Fruit fly (Drosophila melanogaster) whole organism, embryonic: ENCODE measurements around the gene rdog.

Experiments used
- CG12744 ChIP-seq: fragments of 200-800 bp; sonication (Bioruptor generic); optimal IDR thresholded peaks from 2 replicates; lab custom pipeline; 2016; ENCODE audit warnings: missing biosample characterization, missing genetic modification characterization
- CG14667 ChIP-seq: fragments of 200-800 bp; sonication (Bioruptor generic); IDR thresholded peaks from 2 replicates; pipeline ENCODE4 v1.3.6; 2022; ENCODE audit warnings: missing biosample characterization, missing genetic modification characterization
- CG17912 ChIP-seq: fragments of 200-800 bp; sonication (Bioruptor generic); optimal IDR thresholded peaks from 2 replicates; lab custom pipeline; 2018; ENCODE audit warnings: missing biosample characterization, mild to moderate bottlenecking, missing genetic modification characterization
- CG18764 ChIP-seq: fragments of 200-800 bp; sonication (Bioruptor generic); optimal IDR thresholded peaks from 3 replicates; lab custom pipeline; 2016; ENCODE audit warnings: missing biosample characterization, missing genetic modification characterization
- CG2678 ChIP-seq: fragments of 200-800 bp; sonication (Bioruptor generic); optimal IDR thresholded peaks from 3 replicates; lab custom pipeline; 2019; ENCODE audit warnings: missing biosample characterization, mild to moderate bottlenecking, missing genetic modification characterization, moderate library complexity
- CG3065 ChIP-seq: fragments of 200-800 bp; sonication (Bioruptor generic); optimal IDR thresholded peaks from 2 replicates; lab custom pipeline; 2016; ENCODE audit warnings: missing biosample characterization, missing genetic modification characterization
- CG31365 ChIP-seq: fragments of 200-800 bp; sonication (Bioruptor generic); optimal IDR thresholded peaks from 2 replicates; lab custom pipeline; 2018; ENCODE audit warnings: missing biosample characterization, mild to moderate bottlenecking, missing genetic modification characterization
- CG3726 ChIP-seq: fragments of 200-800 bp; sonication (Bioruptor generic); IDR thresholded peaks from 3 replicates; pipeline ENCODE4, ENCODE4 v1.3.6; 2022; ENCODE audit warnings: missing biosample characterization, missing genetic modification characterization
- CG3847 ChIP-seq: fragments of 200-800 bp; sonication (Bioruptor generic); IDR thresholded peaks from 2 replicates; pipeline ENCODE4 v1.3.6; 2022; ENCODE audit warnings: missing biosample characterization, missing genetic modification characterization
- CG6254 ChIP-seq: fragments of 200-800 bp; sonication (Bioruptor generic); optimal IDR thresholded peaks from 3 replicates; lab custom pipeline; 2017; ENCODE audit warnings: mild to moderate bottlenecking, missing biosample characterization, missing genetic modification reagents, missing genetic modification characterization
- CG6791 ChIP-seq: fragments of 200-800 bp; sonication (Bioruptor generic); IDR thresholded peaks from 3 replicates; pipeline ENCODE4 v1.3.6; 2022; ENCODE audit warnings: missing biosample characterization, missing genetic modification characterization; ENCODE audit not compliant: partially characterized antibody
- CG6854 ChIP-seq: fragments of 200-800 bp; sonication (Bioruptor generic); optimal IDR thresholded peaks from 3 replicates; lab custom pipeline; 2017; ENCODE audit warnings: missing biosample characterization, mild to moderate bottlenecking, missing genetic modification characterization
- CG7745 ChIP-seq: fragments of 200-800 bp; sonication (Bioruptor generic); optimal IDR thresholded peaks from 2 replicates; lab custom pipeline; 2018; ENCODE audit warnings: missing biosample characterization, mild to moderate bottlenecking, missing genetic modification characterization, moderate library complexity
- CG8388 ChIP-seq: fragments of 200-800 bp; sonication (Bioruptor generic); optimal IDR thresholded peaks from 2 replicates; lab custom pipeline; 2019; ENCODE audit warnings: missing biosample characterization, mild to moderate bottlenecking, missing genetic modification characterization, moderate library complexity
- CG9437 ChIP-seq: fragments of 200-800 bp; sonication (Bioruptor generic); optimal IDR thresholded peaks from 2 replicates; lab custom pipeline; 2018; ENCODE audit warnings: missing biosample characterization, mild to moderate bottlenecking, missing genetic modification characterization
- CoRest ChIP-seq: fragments of 200-800 bp; sonication (Bioruptor generic); optimal IDR thresholded peaks from 3 replicates; lab custom pipeline; 2018; ENCODE audit warnings: missing biosample characterization, mild to moderate bottlenecking, missing genetic modification characterization, moderate library complexity
- D19A ChIP-seq: fragments of 200-800 bp; optimal IDR thresholded peaks from 3 replicates; lab custom pipeline; 2019; ENCODE audit warnings: missing biosample characterization, mild to moderate bottlenecking, missing genetic modification characterization, moderate library complexity
- Dp ChIP-seq: fragments of 200-800 bp; sonication (Bioruptor generic); optimal IDR thresholded peaks from 2 replicates; lab custom pipeline; 2018; ENCODE audit warnings: missing biosample characterization, mild to moderate bottlenecking, missing genetic modification characterization, moderate library complexity
- Eip74EF ChIP-seq, 2 experiments: fragments of 200-800 bp in 1 of 2; fragments of >200 bp in 1 of 2; sonication (Bioruptor generic) in 1 of 2; optimal IDR thresholded peaks; 2 replicates each; lab custom pipeline; 2017 to 2019; ENCODE audit warnings: missing biosample characterization in 2 of 2, missing genetic modification characterization in 2 of 2, mild to moderate bottlenecking in 1 of 2, moderate library complexity in 1 of 2
- Elba2 ChIP-seq: fragments of 200-800 bp; sonication (Bioruptor generic); optimal IDR thresholded peaks from 3 replicates; lab custom pipeline; 2016; ENCODE audit warnings: missing biosample characterization, missing genetic modification characterization
- HLH3B ChIP-seq: fragments of 200-800 bp; sonication (Bioruptor generic); IDR thresholded peaks from 2 replicates; pipeline ENCODE4 v1.3.6; 2022; ENCODE audit warnings: missing biosample characterization, missing genetic modification characterization
- HmgZ ChIP-seq: fragments of 200-800 bp; sonication (Bioruptor generic); optimal IDR thresholded peaks from 2 replicates; lab custom pipeline; 2018; ENCODE audit warnings: missing biosample characterization, mild to moderate bottlenecking, missing genetic modification characterization
- Kr ChIP-seq: fragments of 200-800 bp; sonication (Bioruptor generic); optimal IDR thresholded peaks from 2 replicates; lab custom pipeline; 2017; ENCODE audit warnings: missing biosample characterization, mild to moderate bottlenecking, missing genetic modification characterization
- Lim3 ChIP-seq: fragments of 200-800 bp; sonication (Bioruptor generic); IDR thresholded peaks from 2 replicates; pipeline ENCODE4 v1.3.6; 2022; ENCODE audit warnings: missing biosample characterization, missing genetic modification characterization
- Mrtf ChIP-seq: fragments of 200-800 bp; sonication (Bioruptor generic); IDR thresholded peaks from 3 replicates; pipeline ENCODE4 v1.3.6; 2022; ENCODE audit warnings: missing biosample characterization, missing genetic modification characterization
- Taf1 ChIP-seq: fragments of 200-800 bp; sonication (Bioruptor generic); IDR thresholded peaks from 2 replicates; pipeline ENCODE4 v1.3.6; 2022; ENCODE audit warnings: missing biosample characterization, missing genetic modification characterization
- Tbp ChIP-seq: fragments of >200 bp; optimal IDR thresholded peaks from 2 replicates; lab custom pipeline; 2018; ENCODE audit warnings: missing biosample characterization, missing genetic modification characterization
- abd-A ChIP-seq: fragments of 200-800 bp; sonication (Bioruptor generic); optimal IDR thresholded peaks from 3 replicates; lab custom pipeline; 2019; ENCODE audit warnings: missing biosample characterization, mild to moderate bottlenecking, missing genetic modification characterization, moderate library complexity
- bab2 ChIP-seq: fragments of 200-800 bp; sonication (Bioruptor generic); optimal IDR thresholded peaks from 2 replicates; lab custom pipeline; 2016; ENCODE audit warnings: missing biosample characterization, missing genetic modification characterization
- bcd ChIP-seq: fragments of 200-800 bp; sonication (Bioruptor generic); optimal IDR thresholded peaks from 2 replicates; lab custom pipeline; 2017; ENCODE audit warnings: missing biosample characterization, mild to moderate bottlenecking, missing genetic modification characterization
- cas ChIP-seq: fragments of 200-800 bp; sonication (Bioruptor generic); IDR thresholded peaks from 2 replicates; pipeline ENCODE4 v1.3.6; 2022; ENCODE audit warnings: missing biosample characterization, missing genetic modification characterization
- cg ChIP-seq: fragments of 200-800 bp; sonication (Bioruptor generic); optimal IDR thresholded peaks from 3 replicates; lab custom pipeline; 2019; ENCODE audit warnings: missing biosample characterization, mild to moderate bottlenecking, missing genetic modification characterization, moderate library complexity
- ci ChIP-seq: fragments of 200-800 bp; sonication (Bioruptor generic); IDR thresholded peaks from 3 replicates; pipeline ENCODE4 v1.3.6; 2022; ENCODE audit warnings: missing biosample characterization, missing genetic modification characterization
- disco-r ChIP-seq: fragments of 200-800 bp; sonication (Bioruptor generic); optimal IDR thresholded peaks from 2 replicates; lab custom pipeline; 2016; ENCODE audit warnings: missing biosample characterization, missing genetic modification characterization
- dmrt11E ChIP-seq: fragments of 200-800 bp; sonication (Bioruptor generic); optimal IDR thresholded peaks from 3 replicates; lab custom pipeline; 2018; ENCODE audit warnings: missing biosample characterization, mild to moderate bottlenecking, missing genetic modification characterization, moderate library complexity
- dpn ChIP-seq, 2 experiments: fragments of 200-800 bp; sonication (Bioruptor generic); optimal IDR thresholded peaks; 3 replicates each; lab custom pipeline; 2016; ENCODE audit warnings: missing biosample characterization in 2 of 2, missing genetic modification characterization in 2 of 2
- gce ChIP-seq: fragments of 200-800 bp; sonication (Bioruptor generic); IDR thresholded peaks from 3 replicates; pipeline ENCODE4 v1.3.6; 2022; ENCODE audit warnings: missing biosample characterization, missing genetic modification characterization
- gfzf ChIP-seq: fragments of 200-800 bp; sonication (Bioruptor generic); optimal IDR thresholded peaks from 2 replicates; lab custom pipeline; 2016; ENCODE audit warnings: missing biosample characterization, mild to moderate bottlenecking, missing genetic modification characterization, moderate library complexity
- hth ChIP-seq: fragments of >200 bp; optimal IDR thresholded peaks from 2 replicates; lab custom pipeline; 2017; ENCODE audit warnings: inconsistent platforms
- luna ChIP-seq: fragments of 200-800 bp; sonication (Bioruptor generic); optimal IDR thresholded peaks from 2 replicates; lab custom pipeline; 2016; ENCODE audit warnings: missing biosample characterization, missing genetic modification characterization
- maf-S ChIP-seq: fragments of 200-800 bp; sonication (Bioruptor generic); optimal IDR thresholded peaks from 2 replicates; lab custom pipeline; 2016; ENCODE audit warnings: missing biosample characterization, missing genetic modification characterization
- mam ChIP-seq: fragments of 200-800 bp; sonication (Bioruptor generic); optimal IDR thresholded peaks from 3 replicates; lab custom pipeline; 2016; ENCODE audit warnings: missing biosample characterization, missing genetic modification characterization
- nmo ChIP-seq: fragments of 200-800 bp; sonication (Bioruptor generic); optimal IDR thresholded peaks from 2 replicates; lab custom pipeline; 2018; ENCODE audit warnings: missing biosample characterization, mild to moderate bottlenecking, missing genetic modification characterization, moderate library complexity
- shn ChIP-seq: fragments of 200-800 bp; sonication (Bioruptor generic); optimal IDR thresholded peaks from 3 replicates; lab custom pipeline; 2016; ENCODE audit warnings: missing biosample characterization, missing genetic modification characterization
- sima ChIP-seq: fragments of 200-800 bp; sonication (Bioruptor generic); optimal IDR thresholded peaks from 2 replicates; lab custom pipeline; 2016; ENCODE audit warnings: missing biosample characterization, missing genetic modification characterization
- slou ChIP-seq: fragments of 200-800 bp; sonication (Bioruptor generic); optimal IDR thresholded peaks from 3 replicates; lab custom pipeline; 2016; ENCODE audit warnings: missing biosample characterization, missing genetic modification characterization
- stwl ChIP-seq: fragments of 200-800 bp; sonication (Bioruptor generic); optimal IDR thresholded peaks from 3 replicates; lab custom pipeline; 2018; ENCODE audit warnings: missing biosample characterization, mild to moderate bottlenecking, missing genetic modification characterization, moderate library complexity
- tgo ChIP-seq: fragments of 200-800 bp; sonication (Bioruptor generic); IDR thresholded peaks from 3 replicates; pipeline ENCODE4 v1.3.6; 2022; ENCODE audit warnings: missing biosample characterization, missing genetic modification characterization
- toy ChIP-seq: fragments of 200-800 bp; sonication (Bioruptor generic); IDR thresholded peaks from 2 replicates; pipeline ENCODE4 v1.3.6; 2022; ENCODE audit warnings: missing biosample characterization, missing genetic modification characterization
- tx ChIP-seq: fragments of 200-800 bp; sonication (Bioruptor generic); optimal IDR thresholded peaks from 2 replicates; lab custom pipeline; 2016; ENCODE audit warnings: missing biosample characterization, missing genetic modification characterization

rdog gene

DNA sequence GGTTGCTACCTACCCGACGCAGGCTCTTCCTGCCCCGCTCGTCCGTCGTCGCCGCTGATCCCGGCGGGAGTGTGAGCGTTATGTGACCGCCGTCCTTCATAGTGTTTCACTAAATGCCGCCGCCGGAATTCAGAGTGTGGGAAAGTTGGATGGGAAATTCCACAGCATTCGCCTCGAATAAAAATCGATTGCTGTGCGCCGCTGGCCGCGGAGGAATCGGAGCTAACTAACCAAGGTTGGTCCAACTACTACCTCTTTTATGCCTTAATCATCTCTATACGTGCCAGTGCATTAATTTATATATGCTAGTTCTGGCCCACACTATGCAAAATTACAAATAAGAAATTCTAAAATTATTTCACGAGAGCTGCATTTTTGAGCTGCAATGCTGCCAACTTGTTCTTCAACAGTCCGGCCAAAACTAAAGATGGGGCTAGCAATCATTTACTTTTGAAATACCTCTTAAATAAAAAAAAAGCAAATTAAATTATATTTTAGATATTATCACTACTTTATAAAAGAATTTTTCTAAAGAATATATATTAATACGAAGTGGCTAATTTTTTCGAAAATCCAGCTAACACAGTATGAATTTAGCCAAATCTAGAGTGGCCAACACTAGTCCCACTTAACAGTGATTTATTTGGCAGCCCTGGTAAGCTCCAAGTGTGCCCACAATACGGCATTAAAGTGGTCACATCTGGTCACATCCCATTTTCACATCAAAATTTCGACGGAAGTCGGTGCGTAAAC lies 45.3 kb upstream of the rdog start, which contains the start of the genes alpha-Man-Ib and Pdhb (continued):
- TF ChIP-seq nmo (GFP tag; lab: Kevin White, UChicago), result peak; percentile 92
- TF ChIP-seq hth (lab: Kevin White, UChicago), result no peak
- no peak for TF ChIP-seq tx (GFP tag; lab: Kevin White, UChicago)
- peak; percentile 56 for TF ChIP-seq CG3065
- TF ChIP-seq CG2678, result peak; percentile 84
- peak; percentile 74 for TF ChIP-seq mam (GFP tag; lab: Kevin White, UChicago)
- no peak for TF ChIP-seq CG31365 (tag; lab: Kevin White, UChicago)
- TF ChIP-seq slou (GFP tag; lab: Kevin White, UChicago), result peak; percentile 65
- peak; percentile 76 for TF ChIP-seq cas
- TF ChIP-seq maf-S, result peak; percentile 20
- no peak for TF ChIP-seq Tbp (GFP tag; lab: Kevin White, UChicago)
- TF ChIP-seq CG6254 (GFP tag; lab: Kevin White, UChicago), result no peak
- peak; percentile 31 for TF ChIP-seq Dp (GFP tag; lab: Kevin White, UChicago)
- TF ChIP-seq Lim3 (GFP tag; lab: Robert Waterston, UW), result 0 out of 2 replicates have a peak, but pooled peaks have one; percentile 16
- peak; percentile 69 for TF ChIP-seq Elba2
- no peak for TF ChIP-seq CG12744 (GFP tag; lab: Kevin White, UChicago)
- TF ChIP-seq bab2 (GFP tag; lab: Kevin White, UChicago), result peak; percentile 49
- TF ChIP-seq HLH3B (GFP tag; lab: Robert Waterston, UW), result peak; percentile 70; the same call in 1 of the 2 replicates
- TF ChIP-seq tgo (GFP tag; lab: Robert Waterston, UW), result peak; percentile 83
- TF ChIP-seq CG6791 (GFP tag; lab: Robert Waterston, UW), result no peak
- no peak for TF ChIP-seq CG6854 (GFP tag; lab: Kevin White, UChicago)
- TF ChIP-seq CoRest (tag; lab: Kevin White, UChicago), result peak; percentile 92
- TF ChIP-seq CG3847 (GFP tag; lab: Robert Waterston, UW), result peak; percentile 93
- no peak for TF ChIP-seq CG7745
- peak; percentile 63 for TF ChIP-seq stwl (tag; lab: Kevin White, UChicago)
- TF ChIP-seq CG18764 (GFP tag; lab: Kevin White, UChicago), result peak; percentile 63
- no peak for TF ChIP-seq sima (GFP tag; lab: Kevin White, UChicago)
- TF ChIP-seq luna (GFP tag; lab: Kevin White, UChicago), result no peak
- TF ChIP-seq shn (GFP tag; lab: Kevin White, UChicago), result peak; percentile 29
- TF ChIP-seq dpn (GFP tag; optimal IDR thresholded peaks at IDR 0.05; lab: Kevin White, UChicago), result peak; percentile 30 to 82
- TF ChIP-seq D19A (tag; lab: Kevin White, UChicago), result no peak
- TF ChIP-seq gce (GFP tag; lab: Robert Waterston, UW), result no peak
- TF ChIP-seq CG9437, result peak; percentile 80
- peak; percentile 54 for TF ChIP-seq CG17912 (GFP tag; lab: Kevin White, UChicago)
- TF ChIP-seq Eip74EF (GFP tag; optimal IDR thresholded peaks at IDR 0.05; lab: Kevin White, UChicago), result no peak
- no peak for TF ChIP-seq disco-r (GFP tag; lab: Kevin White, UChicago)
- peak; percentile 23; the same call in 1 of the 3 replicates for TF ChIP-seq ci (GFP tag; lab: Robert Waterston, UW)
- TF ChIP-seq dmrt11E (tag; lab: Kevin White, UChicago), result peak; percentile 78
- peak; percentile 75; the same call in 2 of the 3 replicates for TF ChIP-seq Mrtf (GFP tag; lab: Robert Waterston, UW)
- 0 out of 3 replicates have a peak, but pooled peaks have one; percentile 40 for TF ChIP-seq CG3726 (GFP tag; lab: Robert Waterston, UW)
- TF ChIP-seq CG8388 (GFP tag; lab: Kevin White, UChicago), result peak; percentile 67
- TF ChIP-seq HmgZ (tag; lab: Kevin White, UChicago), result peak; percentile 75
- TF ChIP-seq Kr (GFP tag; lab: Kevin White, UChicago), result no peak
- no peak for TF ChIP-seq abd-A (tag; lab: Kevin White, UChicago)
- TF ChIP-seq gfzf (GFP tag; lab: Kevin White, UChicago), result peak; percentile 78
- peak; percentile 80 for TF ChIP-seq CG14667
- no peak for TF ChIP-seq cg (GFP tag; lab: Kevin White, UChicago)
- TF ChIP-seq bcd (GFP tag; lab: Kevin White, UChicago), result no peak
- no peak for TF ChIP-seq toy (GFP tag; lab: Robert Waterston, UW)
- peak; percentile 58 for TF ChIP-seq Taf1 (GFP tag; lab: Robert Waterston, UW)
